Fruit fly (Drosophila melanogaster): Measurements from ENCODE around the gene inaF-C.

inaF-C gene

DNA sequence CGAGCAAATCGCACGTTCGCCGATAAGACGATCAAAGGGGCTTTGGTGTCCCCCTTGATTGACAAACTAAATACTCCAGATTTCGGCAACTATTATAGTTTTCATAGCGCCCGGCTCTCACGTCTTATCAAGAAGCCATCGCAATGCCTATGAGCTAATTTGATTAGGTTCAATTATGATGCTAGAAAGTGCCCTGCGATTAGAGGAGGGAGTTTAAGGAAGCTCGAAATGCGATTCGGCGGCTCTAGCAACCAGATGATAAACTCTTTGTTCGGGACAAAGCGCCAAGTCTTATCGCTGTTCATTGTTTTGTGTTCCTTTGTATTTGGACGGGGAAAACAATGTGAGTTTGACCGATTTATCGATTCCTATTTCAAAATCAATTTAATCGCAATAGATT lies 13.7 kb downstream of the inaF-C start:
- TF ChIP-seq CG5204 (GFP tag; optimal IDR thresholded peaks at IDR 0.05): no peak
- TF ChIP-seq bab1 (GFP tag; optimal IDR thresholded peaks at IDR 0.05): no peak
- TF ChIP-seq Hr96 (GFP tag; optimal IDR thresholded peaks at IDR 0.05): no peak
- TF ChIP-seq Mnt (GFP tag; optimal IDR thresholded peaks at IDR 0.05): no peak
- TF ChIP-seq Clk (GFP tag; optimal IDR thresholded peaks at IDR 0.05): no peak
- TF ChIP-seq tj (GFP tag; optimal IDR thresholded peaks at IDR 0.05): no peak

dm6 chrX:11716731-11717326 lies 14.7 kb downstream of the inaF-C start, which contains the start of gene prtp:
prtp (plus strand) TSS chrX:11716756.
- TF ChIP-seq Mnt (GFP tag; optimal IDR thresholded peaks at IDR 0.05): peak; percentile 54
- peak; percentile 15 for TF ChIP-seq Crg-1 (GFP tag; optimal IDR thresholded peaks at IDR 0.05)
- peak; percentile 71 for TF ChIP-seq CG14711 (tag; optimal IDR thresholded peaks at IDR 0.05)
- peak; percentile 30 for TF ChIP-seq bab1 (GFP tag; optimal IDR thresholded peaks at IDR 0.05)
- no peak for TF ChIP-seq CG7101 (tag; optimal IDR thresholded peaks at IDR 0.05)
- no peak for TF ChIP-seq ovo (GFP tag; optimal IDR thresholded peaks at IDR 0.05)
- peak; percentile 45 for TF ChIP-seq CG5204 (GFP tag; optimal IDR thresholded peaks at IDR 0.05)

DNA sequence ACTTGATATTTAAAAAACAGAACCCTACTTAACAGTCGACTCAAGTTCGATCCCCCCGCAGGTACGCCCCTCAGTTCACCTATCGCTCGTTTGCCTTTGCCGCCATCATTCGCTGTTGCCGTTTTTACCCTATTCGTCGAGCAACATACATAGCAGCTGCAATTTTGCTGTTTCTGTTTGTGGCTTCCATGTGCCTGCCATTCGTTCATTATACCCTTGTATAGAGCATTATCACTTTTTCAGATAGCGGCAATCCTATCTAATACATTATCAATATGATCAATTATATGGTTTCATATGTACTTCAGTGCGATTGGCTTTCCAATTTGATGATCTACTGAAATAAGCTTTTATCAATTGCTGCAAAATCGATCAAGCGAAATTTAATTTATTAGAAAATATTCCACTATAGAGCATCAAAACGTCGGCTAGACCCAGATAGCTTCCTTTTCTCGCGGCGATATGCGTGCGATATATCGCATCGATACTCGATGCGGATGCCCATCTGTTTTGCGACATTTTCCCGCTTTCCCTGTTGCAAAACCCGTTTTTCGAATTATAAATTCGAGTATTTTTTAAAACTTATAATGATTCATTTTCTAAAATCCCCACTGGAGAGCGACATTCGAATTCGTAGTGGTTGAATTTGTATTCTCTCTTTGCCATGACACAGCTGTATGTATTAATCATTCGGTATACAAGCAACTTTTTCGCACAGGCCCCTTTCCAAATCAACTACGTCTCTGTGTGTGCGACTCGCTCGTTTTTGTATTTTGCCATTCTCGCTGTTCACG lies 15.4 kb downstream of the inaF-C start:
- TF ChIP-seq Hr96 (GFP tag; optimal IDR thresholded peaks at IDR 0.05) (peak; percentile 84), bab1 (GFP tag; optimal IDR thresholded peaks at IDR 0.05) (peak; percentile 91), cnc (optimal IDR thresholded peaks at IDR 0.05) (no peak), cic (GFP tag; optimal IDR thresholded peaks at IDR 0.05) (peak; percentile 30), CG5204 (GFP tag; optimal IDR thresholded peaks at IDR 0.05) (peak; percentile 68), Clk (GFP tag; optimal IDR thresholded peaks at IDR 0.05) (peak; percentile 38), CG11617 (GFP tag; optimal IDR thresholded peaks at IDR 0.05) (peak; percentile 85), CG12768 (GFP tag; optimal IDR thresholded peaks at IDR 0.05) (peak; percentile 63), kay (GFP tag; ENCODE audit: borderline replicate concordance) (peak; percentile 79), CG33017 (tag; optimal IDR thresholded peaks at IDR 0.05) (peak; percentile 68), ovo (GFP tag; optimal IDR thresholded peaks at IDR 0.05) (peak; percentile 66), CG1620 (GFP tag; optimal IDR thresholded peaks at IDR 0.05) (peak; percentile 66), CG7101 (tag; optimal IDR thresholded peaks at IDR 0.05) (peak; percentile 87), CG14711 (tag; optimal IDR thresholded peaks at IDR 0.05) (peak; percentile 80), Crg-1 (GFP tag; optimal IDR thresholded peaks at IDR 0.05) (peak; percentile 77), pad (GFP tag; optimal IDR thresholded peaks at IDR 0.05) (peak; percentile 74), tj (GFP tag; optimal IDR thresholded peaks at IDR 0.05) (peak; percentile 49), CG7045 (GFP tag; optimal IDR thresholded peaks at IDR 0.05) (peak; percentile 68), Mnt (GFP tag; optimal IDR thresholded peaks at IDR 0.05) (peak; percentile 78), toe (GFP tag; optimal IDR thresholded peaks at IDR 0.05) (peak; percentile 31)

DNA sequence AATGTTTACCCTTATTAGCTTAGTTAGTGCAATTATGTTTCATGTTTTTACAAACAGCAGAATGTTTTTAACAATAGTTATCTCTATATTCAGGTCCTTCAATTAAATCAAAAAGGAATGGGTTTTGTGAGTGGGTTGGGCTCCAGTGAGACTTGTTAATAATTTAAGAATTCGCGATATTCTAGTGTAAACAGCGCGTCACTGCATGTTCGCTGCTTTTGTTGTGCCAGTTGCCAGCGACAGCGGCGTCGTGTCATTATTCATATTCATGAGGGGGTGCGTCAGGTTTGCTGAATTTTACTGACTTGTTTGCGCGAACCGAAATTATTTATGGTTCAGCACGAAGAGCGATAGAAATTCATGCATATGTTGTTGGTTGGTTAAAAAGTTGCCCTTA lies 16.3 kb downstream of the inaF-C start, which contains the start of gene Amun:
Amun (minus strand) TSS at position 303 of the 397 bp plus-strand sequence.
- TF ChIP-seq CG7045 (GFP tag; optimal IDR thresholded peaks at IDR 0.05) (no peak), toe (GFP tag; optimal IDR thresholded peaks at IDR 0.05) (peak; percentile 27), cnc (optimal IDR thresholded peaks at IDR 0.05) (no peak), ovo (GFP tag; optimal IDR thresholded peaks at IDR 0.05) (no peak), cic (GFP tag; optimal IDR thresholded peaks at IDR 0.05) (no peak), pad (GFP tag; optimal IDR thresholded peaks at IDR 0.05) (no peak), Mnt (GFP tag; optimal IDR thresholded peaks at IDR 0.05) (no peak), CG14711 (tag; optimal IDR thresholded peaks at IDR 0.05) (peak; percentile 46), Crg-1 (GFP tag; optimal IDR thresholded peaks at IDR 0.05) (peak; percentile 69), CG33017 (tag; optimal IDR thresholded peaks at IDR 0.05) (peak; percentile 15), Clk (GFP tag; optimal IDR thresholded peaks at IDR 0.05) (no peak), CG7101 (tag; optimal IDR thresholded peaks at IDR 0.05) (peak; percentile 48), CG11617 (GFP tag; optimal IDR thresholded peaks at IDR 0.05) (no peak), Hr96 (GFP tag; optimal IDR thresholded peaks at IDR 0.05) (peak; percentile 39), CG5204 (GFP tag; optimal IDR thresholded peaks at IDR 0.05) (no peak), bab1 (GFP tag; optimal IDR thresholded peaks at IDR 0.05) (peak; percentile 48), CG1620 (GFP tag; optimal IDR thresholded peaks at IDR 0.05) (peak; percentile 72), tj (GFP tag; optimal IDR thresholded peaks at IDR 0.05) (peak; percentile 67), kay (GFP tag; ENCODE audit: borderline replicate concordance) (no peak), CG12768 (GFP tag; optimal IDR thresholded peaks at IDR 0.05) (no peak)

dm6 chrX:11714529-11715262 lies 16.9 kb downstream of the inaF-C start:
- peak; percentile 17 for TF ChIP-seq CG1620 (GFP tag; optimal IDR thresholded peaks at IDR 0.05)
- TF ChIP-seq Crg-1 (GFP tag; optimal IDR thresholded peaks at IDR 0.05): no peak
- no peak for TF ChIP-seq CG5204 (GFP tag; optimal IDR thresholded peaks at IDR 0.05)
- no peak for TF ChIP-seq pad (GFP tag; optimal IDR thresholded peaks at IDR 0.05)
- no peak for TF ChIP-seq CG12768 (GFP tag; optimal IDR thresholded peaks at IDR 0.05)
- TF ChIP-seq Mnt (GFP tag; optimal IDR thresholded peaks at IDR 0.05): peak; percentile 46
- no peak for TF ChIP-seq CG33017 (tag; optimal IDR thresholded peaks at IDR 0.05)
- no peak for TF ChIP-seq ovo (GFP tag; optimal IDR thresholded peaks at IDR 0.05)
- TF ChIP-seq bab1 (GFP tag; optimal IDR thresholded peaks at IDR 0.05): peak; percentile 74
- TF ChIP-seq CG11617 (GFP tag; optimal IDR thresholded peaks at IDR 0.05): peak; percentile 7
- peak; percentile 41 for TF ChIP-seq CG7101 (tag; optimal IDR thresholded peaks at IDR 0.05)
- no peak for TF ChIP-seq cic (GFP tag; optimal IDR thresholded peaks at IDR 0.05)
- peak; percentile 35 for TF ChIP-seq CG14711 (tag; optimal IDR thresholded peaks at IDR 0.05)
- TF ChIP-seq kay (GFP tag; ENCODE audit: borderline replicate concordance): no peak
- no peak for TF ChIP-seq Clk (GFP tag; optimal IDR thresholded peaks at IDR 0.05)
- TF ChIP-seq Hr96 (GFP tag; optimal IDR thresholded peaks at IDR 0.05): no peak
- TF ChIP-seq cnc (optimal IDR thresholded peaks at IDR 0.05): no peak
- TF ChIP-seq tj (GFP tag; optimal IDR thresholded peaks at IDR 0.05): peak; percentile 75
- TF ChIP-seq toe (GFP tag; optimal IDR thresholded peaks at IDR 0.05): no peak
- TF ChIP-seq CG7045 (GFP tag; optimal IDR thresholded peaks at IDR 0.05): no peak
